Fruit fly (Drosophila melanogaster) whole organism, embryonic: ENCODE data around the gene Lasp.

ENCODE experiments used
- CG10366 ChIP-seq: fragments of 200-800 bp; sonication (Bioruptor generic); IDR thresholded peaks from 2 replicates; pipeline ENCODE4 v1.3.6; 2022; ENCODE audit warnings: missing biosample characterization, missing genetic modification characterization
- CG10979 ChIP-seq: fragments of 200-800 bp; sonication (Bioruptor generic); optimal IDR thresholded peaks from 2 replicates; lab custom pipeline; 2018; ENCODE audit warnings: missing biosample characterization, mild to moderate bottlenecking, missing genetic modification characterization, moderate library complexity
- CG11093 ChIP-seq: fragments of 200-800 bp; sonication (Bioruptor generic); IDR thresholded peaks from 3 replicates; pipeline ENCODE4 v1.3.6; 2022; ENCODE audit warnings: missing biosample characterization, missing genetic modification characterization
- CG11695 ChIP-seq: fragments of 200-800 bp; sonication (Bioruptor generic); IDR thresholded peaks from 3 replicates; pipeline ENCODE4 v1.3.6; 2022; ENCODE audit warnings: missing biosample characterization, missing genetic modification characterization
- CG11723 ChIP-seq: fragments of 200-800 bp; sonication (Bioruptor generic); optimal IDR thresholded peaks from 2 replicates; lab custom pipeline; 2017; ENCODE audit warnings: missing biosample characterization, mild to moderate bottlenecking, missing genetic modification characterization
- CG12659 ChIP-seq: fragments of 200-800 bp; sonication (Bioruptor generic); optimal IDR thresholded peaks from 3 replicates; lab custom pipeline; 2017; ENCODE audit warnings: mild to moderate bottlenecking, missing biosample characterization, missing genetic modification reagents, missing genetic modification characterization
- CG13123 ChIP-seq: fragments of 200-800 bp; sonication (Bioruptor generic); optimal IDR thresholded peaks from 2 replicates; lab custom pipeline; 2016; ENCODE audit warnings: missing biosample characterization, missing genetic modification characterization
- CG14441 ChIP-seq: fragments of 200-800 bp; sonication (Bioruptor generic); IDR thresholded peaks from 2 replicates; pipeline ENCODE4 v1.3.6; 2022; ENCODE audit warnings: missing biosample characterization, missing genetic modification characterization
- CG16815 ChIP-seq: fragments of 200-800 bp; sonication (Bioruptor generic); optimal IDR thresholded peaks from 3 replicates; lab custom pipeline; 2017; ENCODE audit warnings: missing biosample characterization, mild to moderate bottlenecking, missing genetic modification characterization
- CG2129 ChIP-seq: fragments of 200-800 bp; sonication (Bioruptor generic); IDR thresholded peaks from 2 replicates; pipeline ENCODE4 v1.3.6; 2022; ENCODE audit warnings: missing biosample characterization, missing genetic modification characterization; ENCODE audit not compliant: partially characterized antibody
- CG31365 ChIP-seq: fragments of 200-800 bp; sonication (Bioruptor generic); optimal IDR thresholded peaks from 2 replicates; lab custom pipeline; 2018; ENCODE audit warnings: missing biosample characterization, mild to moderate bottlenecking, missing genetic modification characterization
- CG31388 ChIP-seq: fragments of 200-800 bp; sonication (Bioruptor generic); optimal IDR thresholded peaks from 2 replicates; lab custom pipeline; 2016; ENCODE audit warnings: missing biosample characterization, missing genetic modification characterization
- CG3995 ChIP-seq: fragments of 200-800 bp; sonication (Bioruptor generic); optimal IDR thresholded peaks from 3 replicates; lab custom pipeline; 2016; ENCODE audit warnings: missing biosample characterization, missing genetic modification characterization
- CG6683 ChIP-seq: fragments of 200-800 bp; sonication (Bioruptor generic); optimal IDR thresholded peaks from 2 replicates; lab custom pipeline; 2017; ENCODE audit warnings: missing biosample characterization, mild to moderate bottlenecking, missing genetic modification characterization, missing genetic modification reagents
- CG9609 ChIP-seq: fragments of 200-800 bp; sonication (Bioruptor generic); optimal IDR thresholded peaks from 3 replicates; lab custom pipeline; 2016; ENCODE audit warnings: missing biosample characterization, missing genetic modification characterization
- CG9817 ChIP-seq: fragments of 200-800 bp; sonication (Bioruptor generic); optimal IDR thresholded peaks from 2 replicates; lab custom pipeline; 2018; ENCODE audit warnings: missing biosample characterization, mild to moderate bottlenecking, missing genetic modification characterization, moderate library complexity
- GATAe ChIP-seq: fragments of 200-800 bp; sonication (Bioruptor generic); conservative IDR thresholded peaks from 2 replicates; pipeline ENCODE4 v1.3.6; 2022; ENCODE audit warnings: missing biosample characterization, missing genetic modification characterization
- HLHmδ ChIP-seq: fragments of 200-800 bp; sonication (Bioruptor generic); optimal IDR thresholded peaks from 2 replicates; lab custom pipeline; 2018; ENCODE audit warnings: missing biosample characterization, mild to moderate bottlenecking, missing genetic modification characterization, moderate library complexity
- Hand ChIP-seq: fragments of 200-800 bp; sonication (Bioruptor generic); optimal IDR thresholded peaks from 2 replicates; lab custom pipeline; 2017; ENCODE audit warnings: mild to moderate bottlenecking, missing biosample characterization, missing genetic modification reagents, missing genetic modification characterization
- MTF-1 ChIP-seq: fragments of 200-800 bp; sonication (Bioruptor generic); optimal IDR thresholded peaks from 2 replicates; lab custom pipeline; 2018; ENCODE audit warnings: missing biosample characterization, mild to moderate bottlenecking, missing genetic modification characterization, borderline replicate concordance
- NfI ChIP-seq: fragments of 200-800 bp; sonication (Bioruptor generic); optimal IDR thresholded peaks from 3 replicates; lab custom pipeline; 2018; ENCODE audit warnings: missing biosample characterization, mild to moderate bottlenecking, missing genetic modification characterization, moderate library complexity
- Poxn ChIP-seq: fragments of 200-800 bp; sonication (Bioruptor generic); IDR thresholded peaks from 2 replicates; pipeline ENCODE4 v1.3.6; 2022; ENCODE audit warnings: missing biosample characterization, missing genetic modification characterization
- Scr ChIP-seq: fragments of 200-800 bp; sonication (Bioruptor generic); IDR thresholded peaks from 2 replicates; pipeline ENCODE4 v1.3.6; 2022; ENCODE audit warnings: missing biosample characterization, missing genetic modification characterization; ENCODE audit not compliant: partially characterized antibody
- TFAM ChIP-seq: fragments of 200-800 bp; sonication (Bioruptor generic); optimal IDR thresholded peaks from 2 replicates; lab custom pipeline; 2017; ENCODE audit warnings: missing biosample characterization, missing genetic modification characterization, inconsistent platforms
- Trl ChIP-seq, 3 experiments: fragments of >200 bp in 2 of 3; fragments of 200-800 bp in 1 of 3; sonication (Bioruptor generic) in 1 of 3; optimal IDR thresholded peaks; 2 replicates in 1 of 3; 3 replicates in 2 of 3; lab custom pipeline; 2016 to 2017; ENCODE audit warnings: missing biosample characterization in 1 of 3, missing genetic modification characterization in 1 of 3
- abd-A ChIP-seq: fragments of 200-800 bp; sonication (Bioruptor generic); optimal IDR thresholded peaks from 3 replicates; lab custom pipeline; 2019; ENCODE audit warnings: missing biosample characterization, mild to moderate bottlenecking, missing genetic modification characterization, moderate library complexity
- amos ChIP-seq: fragments of 200-800 bp; sonication (Bioruptor generic); IDR thresholded peaks from 2 replicates; pipeline ENCODE4 v1.3.6; 2022; ENCODE audit warnings: missing biosample characterization, missing genetic modification characterization; ENCODE audit not compliant: partially characterized antibody
- ase ChIP-seq: fragments of 200-800 bp; sonication (Bioruptor generic); IDR thresholded peaks from 3 replicates; pipeline ENCODE4 v1.3.6; 2022; ENCODE audit warnings: missing biosample characterization, missing genetic modification characterization
- br ChIP-seq: fragments of >200 bp; optimal IDR thresholded peaks from 2 replicates; lab custom pipeline; 2017
- dan ChIP-seq: fragments of 200-800 bp; sonication (Bioruptor generic); IDR thresholded peaks from 2 replicates; pipeline ENCODE4 v1.3.6; 2022; ENCODE audit warnings: missing biosample characterization, missing genetic modification characterization
- dpn ChIP-seq, 2 experiments: fragments of 200-800 bp; sonication (Bioruptor generic); optimal IDR thresholded peaks; 3 replicates each; lab custom pipeline; 2016; ENCODE audit warnings: missing biosample characterization in 2 of 2, missing genetic modification characterization in 2 of 2
- ems ChIP-seq: fragments of 200-800 bp; sonication (Bioruptor generic); optimal IDR thresholded peaks from 3 replicates; lab custom pipeline; 2016; ENCODE audit warnings: missing biosample characterization, missing genetic modification characterization
- en ChIP-seq: fragments of 200-800 bp; sonication (Bioruptor generic); optimal IDR thresholded peaks from 2 replicates; lab custom pipeline; 2016; ENCODE audit warnings: missing biosample characterization, missing genetic modification characterization
- gcm2 ChIP-seq: fragments of 200-800 bp; sonication (Bioruptor generic); optimal IDR thresholded peaks from 2 replicates; lab custom pipeline; 2016; ENCODE audit warnings: missing biosample characterization, missing genetic modification characterization
- gem ChIP-seq: fragments of 200-800 bp; sonication (Bioruptor generic); optimal IDR thresholded peaks from 2 replicates; lab custom pipeline; 2019; ENCODE audit warnings: missing biosample characterization, mild to moderate bottlenecking, missing genetic modification characterization, moderate library complexity
- grau ChIP-seq: fragments of 200-800 bp; optimal IDR thresholded peaks from 3 replicates; lab custom pipeline; 2019; ENCODE audit warnings: missing biosample characterization, mild to moderate bottlenecking, missing genetic modification characterization, moderate library complexity
- ind ChIP-seq: fragments of 200-800 bp; sonication (Bioruptor generic); optimal IDR thresholded peaks from 3 replicates; lab custom pipeline; 2016; ENCODE audit warnings: missing biosample characterization, missing genetic modification characterization
- knrl ChIP-seq: fragments of 200-800 bp; sonication (Bioruptor generic); IDR thresholded peaks from 3 replicates; pipeline ENCODE4 v1.3.6; 2022; ENCODE audit warnings: missing biosample characterization, missing genetic modification characterization; ENCODE audit not compliant: partially characterized antibody
- lbe ChIP-seq: fragments of 200-800 bp; sonication (Bioruptor generic); optimal IDR thresholded peaks from 2 replicates; lab custom pipeline; 2016; ENCODE audit warnings: missing biosample characterization, mild to moderate bottlenecking, missing genetic modification characterization
- nom ChIP-seq: fragments of 200-800 bp; sonication (Bioruptor generic); optimal IDR thresholded peaks from 2 replicates; lab custom pipeline; 2017; ENCODE audit warnings: missing biosample characterization, missing genetic modification characterization, mild to moderate bottlenecking, moderate library complexity, missing genetic modification reagents
- pita ChIP-seq: fragments of 200-800 bp; sonication (Bioruptor generic); optimal IDR thresholded peaks from 2 replicates; lab custom pipeline; 2017; ENCODE audit warnings: missing biosample characterization, mild to moderate bottlenecking, missing genetic modification characterization
- pros ChIP-seq: fragments of 200-800 bp; sonication (Bioruptor generic); optimal IDR thresholded peaks from 3 replicates; lab custom pipeline; 2019; ENCODE audit warnings: missing biosample characterization, mild to moderate bottlenecking, missing genetic modification characterization, moderate library complexity
- pum ChIP-seq: fragments of 200-800 bp; sonication (Bioruptor generic); optimal IDR thresholded peaks from 2 replicates; lab custom pipeline; 2016; ENCODE audit warnings: missing biosample characterization, missing genetic modification characterization
- pzg ChIP-seq: fragments of 200-800 bp; sonication (Bioruptor generic); optimal IDR thresholded peaks from 3 replicates; lab custom pipeline; 2018; ENCODE audit warnings: missing biosample characterization, mild to moderate bottlenecking, missing genetic modification characterization, moderate library complexity
- sc ChIP-seq, 3 experiments: fragments of >200 bp in 2 of 3; fragments of 200-800 bp in 1 of 3; sonication (Bioruptor generic) in 1 of 3; optimal IDR thresholded peaks; 2 replicates in 2 of 3; 3 replicates in 1 of 3; lab custom pipeline; 2017; ENCODE audit warnings: mild to moderate bottlenecking in 1 of 3, missing biosample characterization in 1 of 3, missing genetic modification characterization in 1 of 3, missing genetic modification reagents in 1 of 3
- shn ChIP-seq: fragments of 200-800 bp; sonication (Bioruptor generic); optimal IDR thresholded peaks from 3 replicates; lab custom pipeline; 2016; ENCODE audit warnings: missing biosample characterization, missing genetic modification characterization
- wek ChIP-seq: fragments of 200-800 bp; sonication (Bioruptor generic); optimal IDR thresholded peaks from 3 replicates; lab custom pipeline; 2018; ENCODE audit warnings: missing biosample characterization, mild to moderate bottlenecking, missing genetic modification characterization, moderate library complexity

Gene Lasp

dm6 chr3L:16659959-16660870, 51.3 kb downstream of the Lasp start (continued):
- TF ChIP-seq CG14441 (GFP tag; lab: Robert Waterston, UW) (peak; percentile 95), en (GFP tag; lab: Kevin White, UChicago) (peak; percentile 89), Scr (GFP tag; lab: Robert Waterston, UW) (no peak), CG2129 (GFP tag; lab: Robert Waterston, UW) (no peak), CG11723 (GFP tag; lab: Kevin White, UChicago) (peak; percentile 95), HLHmδ (GFP tag; lab: Kevin White, UChicago) (no peak), knrl (GFP tag; lab: Robert Waterston, UW) (no peak), TFAM (GFP tag; lab: Kevin White, UChicago) (peak; percentile 85), nom (GFP tag; lab: Kevin White, UChicago) (peak; percentile 88), dpn (GFP tag; optimal IDR thresholded peaks at IDR 0.05; lab: Kevin White, UChicago) (peak; percentile 95), shn (GFP tag; lab: Kevin White, UChicago) (peak; percentile 91), CG3995 (GFP tag; lab: Kevin White, UChicago) (peak; percentile 72), CG9609 (GFP tag; lab: Kevin White, UChicago) (peak; percentile 79), pros (GFP tag; lab: Kevin White, UChicago) (peak; percentile 90), pita (GFP tag; lab: Kevin White, UChicago) (no peak), br (lab: Kevin White, UChicago) (no peak), ems (peak; percentile 93), CG11093 (peak; percentile 95), CG31388 (peak; percentile 91), ase (peak; percentile 91), NfI (GFP tag; lab: Kevin White, UChicago) (peak; percentile 96), ind (GFP tag; lab: Kevin White, UChicago) (peak; percentile 98), CG16815 (GFP tag; lab: Kevin White, UChicago) (peak; percentile 94), gem (tag; lab: Kevin White, UChicago) (peak; percentile 99), CG12659 (GFP tag; lab: Kevin White, UChicago) (peak; percentile 98), Trl (optimal IDR thresholded peaks at IDR 0.05; lab: Kevin White, UChicago) (peak; percentile 71 to 76), Trl (GFP tag; optimal IDR thresholded peaks at IDR 0.05; lab: Kevin White, UChicago) (peak; percentile 86), GATAe (GFP tag; lab: Robert Waterston, UW) (peak; percentile 83), CG10979 (tag; lab: Kevin White, UChicago) (peak; percentile 98), gcm2 (GFP tag; lab: Kevin White, UChicago) (peak; percentile 73), CG10366 (GFP tag; lab: Robert Waterston, UW) (peak; percentile 93), Poxn (GFP tag; lab: Robert Waterston, UW) (peak; percentile 72), MTF-1 (GFP tag; lab: Kevin White, UChicago) (peak; percentile 89), CG13123 (GFP tag; lab: Kevin White, UChicago) (peak; percentile 88), sc (optimal IDR thresholded peaks at IDR 0.05; lab: Kevin White, UChicago) (no peak), sc (GFP tag; optimal IDR thresholded peaks at IDR 0.05; lab: Kevin White, UChicago) (peak; percentile 97), amos (GFP tag; lab: Robert Waterston, UW) (no peak), CG9817 (tag; lab: Kevin White, UChicago) (peak; percentile 94), Hand (GFP tag; lab: Kevin White, UChicago) (peak; percentile 95), wek (GFP tag; lab: Kevin White, UChicago) (peak; percentile 77), CG6683 (peak; percentile 93), CG11695 (GFP tag; lab: Robert Waterston, UW) (peak; percentile 94), CG31365 (tag; lab: Kevin White, UChicago) (peak; percentile 73), pum (GFP tag; lab: Kevin White, UChicago) (peak; percentile 92), lbe (GFP tag; lab: Kevin White, UChicago) (peak; percentile 78), dan (GFP tag; lab: Robert Waterston, UW) (peak; percentile 72), abd-A (tag; lab: Kevin White, UChicago) (peak; percentile 97), pzg (GFP tag; lab: Kevin White, UChicago) (peak; percentile 16), grau (tag; lab: Kevin White, UChicago) (peak; percentile 94)
